Fruit fly (Drosophila melanogaster) Kc167 (cell line): ENCODE measurements around the gene shf.

Source experiments
- Myc ChIP-seq: fragments of >200 bp; optimal IDR thresholded peaks from 2 replicates; lab custom pipeline; 2017; ENCODE audit warnings: missing external identifiers
- Sin3A ChIP-seq: fragments of >200 bp; optimal IDR thresholded peaks from 2 replicates; lab custom pipeline; 2018; ENCODE audit warnings: missing external identifiers
- h ChIP-seq: fragments of >200 bp; optimal IDR thresholded peaks from 3 replicates; lab custom pipeline; 2018; ENCODE audit warnings: missing external identifiers
- insv ChIP-seq: fragments of >200 bp; optimal IDR thresholded peaks from 3 replicates; lab custom pipeline; 2018; ENCODE audit warnings: missing external identifiers
- psq ChIP-seq: fragments of >200 bp; optimal IDR thresholded peaks from 2 replicates; lab custom pipeline; 2017; ENCODE audit warnings: missing external identifiers
- ttk ChIP-seq: sonication (Bioruptor generic); optimal IDR thresholded peaks from 2 replicates; lab custom pipeline; 2017; ENCODE audit warnings: missing external identifiers

DNA sequence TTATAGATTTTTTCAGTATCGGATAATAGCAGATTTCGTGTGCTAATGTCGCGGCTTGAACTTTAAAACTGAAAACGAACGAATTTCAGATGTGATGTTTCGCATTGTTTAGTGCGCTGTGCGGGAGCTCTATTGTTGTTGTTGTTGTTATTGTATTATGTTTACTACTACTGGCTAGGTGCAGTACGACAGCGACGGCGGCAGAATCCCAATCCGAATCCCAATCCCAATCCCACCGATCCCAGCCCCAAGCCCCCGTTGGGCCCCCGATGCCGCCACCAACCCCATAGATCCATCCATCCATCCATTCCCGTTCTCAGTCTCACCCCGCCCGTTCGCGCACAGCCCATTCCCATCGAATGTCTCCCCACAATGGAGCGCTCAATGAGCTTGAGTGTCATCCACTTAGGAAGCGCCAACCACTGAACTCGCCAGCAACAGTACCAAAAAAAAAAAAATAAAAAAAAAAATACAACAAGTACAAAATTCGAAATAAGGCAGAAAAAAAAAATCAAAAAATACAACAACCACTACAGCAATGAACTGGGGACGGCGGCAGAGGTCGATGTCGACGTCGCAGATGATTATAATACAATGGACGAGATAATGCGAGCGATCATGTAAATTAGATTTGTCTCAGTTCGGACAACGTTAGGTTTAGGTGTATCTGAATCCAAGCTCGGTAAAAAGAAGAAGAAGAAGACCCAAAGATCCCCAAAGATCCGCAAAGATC, 39.4 kb downstream of the shf start, which contains the start of gene CG3168:
- TF ChIP-seq psq (no peak), h (lab: Kevin White, UChicago) (no peak), Sin3A (lab: Kevin White, UChicago) (no peak), Myc (lab: Kevin White, UChicago) (no peak), ttk (lab: Kevin White, UChicago) (no peak), insv (no peak)
